Worm (Caenorhabditis elegans): ENCODE data around the gene kcmf-1.

The kcmf-1 gene

DNA sequence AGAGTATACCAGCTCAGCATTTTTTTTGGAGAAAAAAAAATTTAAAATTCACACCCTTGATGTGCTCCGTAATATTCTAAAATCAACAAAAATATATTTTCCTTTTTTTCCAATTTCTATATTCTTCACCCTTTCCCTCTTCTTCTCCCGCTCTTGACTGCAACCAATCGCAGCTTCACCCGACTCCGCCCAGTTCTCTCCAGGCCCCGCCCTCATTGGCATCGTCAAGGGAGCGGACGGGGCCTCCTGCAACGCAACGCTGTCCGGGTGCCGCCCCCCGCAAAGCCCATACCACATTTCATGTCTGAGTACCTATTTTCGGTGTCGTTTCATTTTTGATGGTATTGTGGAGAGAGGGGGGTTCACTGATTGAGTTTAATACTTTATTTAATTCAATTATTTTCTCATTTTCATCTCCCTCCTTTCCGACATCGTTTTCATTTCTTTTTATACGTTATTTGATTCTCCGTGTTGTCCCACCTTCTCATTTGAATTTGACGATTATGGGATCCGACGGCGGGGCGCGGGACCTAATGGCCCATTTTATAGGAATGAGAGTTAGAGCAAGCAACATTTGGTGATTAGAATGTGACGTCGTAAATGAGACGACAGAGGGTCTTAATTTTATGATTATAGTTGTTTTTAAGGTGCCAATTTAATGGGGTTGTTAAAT lies 16.9 kb upstream of the kcmf-1 start:
- TF ChIP-seq lin-14 (GFP tag; optimal IDR thresholded peaks at IDR 0.05) (peak; percentile 25), F16B12.6 (tag; optimal IDR thresholded peaks at IDR 0.05) (no peak), rnt-1 (tag; optimal IDR thresholded peaks at IDR 0.05) (peak; percentile 30), nhr-85 (tag) (peak; percentile 56), nhr-237 (tag; optimal IDR thresholded peaks at IDR 0.05) (no peak), vab-15 (tag; optimal IDR thresholded peaks at IDR 0.05) (no peak)

DNA sequence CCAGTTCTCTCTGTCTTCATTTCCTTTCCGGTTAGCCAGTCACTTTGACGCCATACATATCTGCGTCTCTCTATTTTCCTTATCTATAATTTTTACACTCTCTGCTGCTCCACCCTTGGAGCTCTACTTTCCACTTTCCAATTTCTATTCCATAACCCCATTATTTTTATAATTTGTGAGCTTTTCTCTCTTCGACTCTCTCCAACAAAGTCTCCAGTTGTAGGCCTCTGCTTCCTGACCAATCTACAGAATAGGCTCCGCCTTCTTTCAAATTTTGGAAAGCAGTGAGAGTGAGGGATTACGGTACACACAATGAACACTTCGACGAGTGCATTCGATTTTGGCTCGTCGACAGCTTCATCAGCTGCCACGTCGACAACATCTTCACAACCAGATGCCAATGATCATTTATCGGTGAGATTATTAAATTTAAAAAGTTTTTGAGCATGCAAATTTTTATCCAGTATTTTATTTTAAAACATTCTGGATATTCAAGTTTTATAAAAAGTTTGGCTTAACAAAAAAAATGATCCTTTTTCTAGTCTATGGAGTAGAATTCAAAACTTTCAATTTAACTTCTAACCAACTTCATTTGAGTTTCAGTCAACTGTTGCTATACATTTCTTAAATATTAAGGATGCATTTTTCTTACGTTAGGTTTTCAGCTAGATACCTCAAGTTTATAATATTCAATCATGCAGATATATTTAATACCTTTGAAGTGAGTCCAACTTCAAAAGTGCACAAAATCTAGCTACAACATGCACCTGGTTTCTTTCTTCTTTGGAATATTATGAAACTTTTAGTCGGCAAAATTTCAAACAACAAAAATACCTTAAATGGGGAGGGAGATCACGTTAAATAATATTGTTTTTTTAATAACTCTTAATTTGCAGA lies 14.8 kb upstream of the kcmf-1 start, which contains the start of gene egl-5:
Gene egl-5, plus strand, starts transcription at position 216 of the 897 bp plus-strand sequence.
- TF ChIP-seq dpl-1 (GFP tag; optimal IDR thresholded peaks at IDR 0.05), result peak in 1 of 3 experiments; percentile 99
- TF ChIP-seq lsy-2 (tag; optimal IDR thresholded peaks at IDR 0.05), result peak in 1 of 2 experiments; percentile 20
- no peak for TF ChIP-seq nhr-237 (tag; optimal IDR thresholded peaks at IDR 0.05)
- TF ChIP-seq nhr-85 (tag), result peak; percentile 31
- TF ChIP-seq tbx-2 (tag; optimal IDR thresholded peaks at IDR 0.05), result no peak

DNA sequence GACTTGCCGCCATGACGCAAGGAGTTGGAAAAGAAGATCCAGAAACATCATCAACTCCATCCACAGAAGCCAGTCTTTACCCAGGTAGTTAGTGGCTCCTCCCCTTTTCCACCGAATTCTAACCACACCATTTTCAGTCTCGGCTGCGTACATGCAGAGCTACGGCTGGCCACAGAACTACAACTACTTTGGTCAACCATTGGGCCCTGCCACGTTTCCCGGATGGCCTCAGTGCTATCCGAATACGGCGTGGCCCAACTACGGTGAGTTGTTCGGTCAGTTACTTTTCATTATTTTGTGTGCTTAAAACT lies 14.2 kb upstream of the kcmf-1 start:
- TF ChIP-seq dsc-1 (tag; optimal IDR thresholded peaks at IDR 0.05) (no peak), nhr-12 (tag; optimal IDR thresholded peaks at IDR 0.05) (no peak), sup-37 (GFP tag; optimal IDR thresholded peaks at IDR 0.05) (no peak), grh-1 (GFP tag; IDR thresholded peaks at IDR 0.05) (no peak), alr-1 (tag; optimal IDR thresholded peaks at IDR 0.05; ENCODE audit: borderline replicate concordance) (no peak), tbx-2 (tag; optimal IDR thresholded peaks at IDR 0.05) (no peak), mab-9 (GFP tag; IDR thresholded peaks at IDR 0.05) (no peak), aha-1 (tag; optimal IDR thresholded peaks at IDR 0.05) (no peak), zag-1 (tag; optimal IDR thresholded peaks at IDR 0.05) (no peak), C04F5.9 (tag; optimal IDR thresholded peaks at IDR 0.05) (no peak), C34B4.2 (tag; optimal IDR thresholded peaks at IDR 0.05) (no peak), egl-13 (tag; optimal IDR thresholded peaks at IDR 0.05) (no peak), skn-1 (tag; optimal IDR thresholded peaks at IDR 0.05) (no peak), nhr-47 (tag; optimal IDR thresholded peaks at IDR 0.05) (no peak), ceh-63 (GFP tag; optimal IDR thresholded peaks at IDR 0.05) (no peak), unc-86 (tag; optimal IDR thresholded peaks at IDR 0.05) (no peak), fkh-10 (GFP tag; optimal IDR thresholded peaks at IDR 0.05) (no peak), F16B12.6 (tag; optimal IDR thresholded peaks at IDR 0.05) (no peak), nhr-77 (tag; optimal IDR thresholded peaks at IDR 0.05) (no peak), ets-5 (GFP tag; IDR thresholded peaks at IDR 0.05) (no peak)

DNA sequence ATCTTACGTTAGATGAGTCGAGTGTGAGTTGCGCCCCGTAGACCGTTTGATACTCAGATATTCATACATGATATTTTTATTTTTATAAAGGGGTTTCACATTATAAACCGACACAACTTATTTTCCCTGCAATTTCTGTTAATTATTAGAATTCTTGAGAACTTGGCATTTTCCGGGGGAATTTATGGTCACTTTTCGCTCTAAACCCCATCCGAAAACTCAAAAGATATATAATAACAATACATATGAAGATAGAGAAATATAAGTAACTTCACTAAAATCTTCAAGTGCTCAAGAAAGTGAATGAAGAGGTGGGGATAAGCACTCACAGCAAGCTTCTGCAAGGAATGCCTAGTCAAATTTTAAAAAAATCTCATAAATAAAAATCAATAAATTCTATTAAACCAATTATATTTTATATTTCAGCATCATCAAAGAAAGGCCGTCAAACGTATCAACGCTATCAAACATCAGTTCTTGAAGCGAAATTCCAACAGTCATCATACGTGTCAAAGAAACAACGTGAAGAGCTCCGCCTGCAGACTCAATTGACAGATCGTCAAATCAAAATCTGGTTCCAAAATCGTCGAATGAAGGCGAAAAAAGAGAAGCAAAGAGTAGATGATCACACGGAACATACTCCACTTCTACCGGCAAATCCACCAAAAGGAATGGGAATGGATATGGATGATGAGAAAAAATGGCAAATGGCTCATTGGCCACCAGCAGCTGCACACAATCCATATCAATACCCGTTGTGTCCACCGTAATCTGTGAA lies 13.5 kb upstream of the kcmf-1 start:
- TF ChIP-seq pqm-1 (tag; optimal IDR thresholded peaks at IDR 0.05) (no peak), nhr-76 (tag; optimal IDR thresholded peaks at IDR 0.05) (no peak), skn-1 (tag; optimal IDR thresholded peaks at IDR 0.05) (no peak), tbx-2 (tag; optimal IDR thresholded peaks at IDR 0.05) (no peak), dpl-1 (GFP tag; optimal IDR thresholded peaks at IDR 0.05) (peak in 1 of 3 experiments; percentile 82), irx-1 (tag; optimal IDR thresholded peaks at IDR 0.05) (no peak), unc-86 (tag; optimal IDR thresholded peaks at IDR 0.05) (no peak), elt-2 (tag; optimal IDR thresholded peaks at IDR 0.05) (no peak), nhr-85 (tag) (peak; percentile 3), grh-1 (GFP tag; IDR thresholded peaks at IDR 0.05) (no peak), unc-30 (tag; optimal IDR thresholded peaks at IDR 0.05) (no peak), lsy-2 (tag; optimal IDR thresholded peaks at IDR 0.05) (no peak), unc-98 (GFP tag; IDR thresholded peaks at IDR 0.05) (no peak), nhr-71 (tag; optimal IDR thresholded peaks at IDR 0.05) (no peak), swsn-7 (tag; optimal IDR thresholded peaks at IDR 0.05) (no peak), ceh-8 (GFP tag; optimal IDR thresholded peaks at IDR 0.05) (no peak), F16B12.6 (tag; optimal IDR thresholded peaks at IDR 0.05) (no peak), egl-27 (tag; optimal IDR thresholded peaks at IDR 0.05) (no peak)
